Fruit fly (Drosophila melanogaster): Measurements from ENCODE around the gene B-H1.

DNA sequence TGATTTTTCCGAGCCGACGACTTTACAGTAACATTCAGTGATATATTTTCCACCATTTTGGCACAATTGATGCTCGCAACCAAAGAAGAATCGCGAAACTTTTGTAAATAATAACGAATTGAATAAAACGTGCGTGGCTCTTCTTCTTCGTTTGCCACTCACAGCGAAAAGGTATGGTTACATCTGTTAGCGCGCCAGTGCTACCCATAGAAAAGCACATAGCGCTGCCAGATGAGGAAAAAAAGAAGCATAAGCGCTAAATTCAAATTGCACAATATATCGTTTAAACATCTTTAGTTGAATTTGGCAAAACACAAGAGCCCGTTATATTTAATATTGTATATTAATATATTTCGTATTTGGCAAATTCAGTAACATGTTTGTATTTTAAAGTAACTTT lies 24.7 kb downstream of the B-H1 start, which contains the start of gene CG8611:
- no peak for TF ChIP-seq Snoo (tag; optimal IDR thresholded peaks at IDR 0.05)
- TF ChIP-seq EcR (GFP tag; optimal IDR thresholded peaks at IDR 0.05), result no peak
- no peak for TF ChIP-seq CG9948 (tag; optimal IDR thresholded peaks at IDR 0.05)
- no peak for TF ChIP-seq CG13204 (GFP tag; optimal IDR thresholded peaks at IDR 0.05)
- TF ChIP-seq CG15710 (tag; optimal IDR thresholded peaks at IDR 0.05), result no peak
- no peak for TF ChIP-seq CG12605 (GFP tag; IDR thresholded peaks at IDR 0.05)
- no peak for TF ChIP-seq CG10348 (GFP tag; IDR thresholded peaks at IDR 0.05)
- no peak for TF ChIP-seq fd96Ca (GFP tag; IDR thresholded peaks at IDR 0.05)
- TF ChIP-seq CG17806 (tag; optimal IDR thresholded peaks at IDR 0.05), result no peak
